Worm (Caenorhabditis elegans) whole organism, young adult: ENCODE measurements around the gene K03B4.6.

Experiments used
- B0019.2 ChIP-seq: fragments of 200-800 bp; sonication (Bioruptor generic); conservative IDR thresholded peaks from 2 replicates; pipeline ENCODE4 v1.3.6; 2022; ENCODE audit warnings: missing genetic modification reagents, missing genetic modification characterization, missing compliant biosample characterization
- B0035.1 ChIP-seq: sonication (generic microtip); optimal IDR thresholded peaks from 2 replicates; lab custom pipeline; 2016; ENCODE audit warnings: missing genetic modification characterization, mild to moderate bottlenecking, missing compliant biosample characterization, missing genotype, missing genetic modification reagents
- B0261.1 ChIP-seq: sonication (generic microtip); optimal IDR thresholded peaks from 2 replicates; lab custom pipeline; 2016; ENCODE audit warnings: mild to moderate bottlenecking, missing genetic modification characterization, moderate library complexity, missing compliant biosample characterization
- F22D6.2 ChIP-seq: sonication (generic microtip); optimal IDR thresholded peaks from 2 replicates; lab custom pipeline; 2016; ENCODE audit warnings: mild to moderate bottlenecking, missing genetic modification characterization, missing compliant biosample characterization
- F23B12.7 ChIP-seq: sonication (generic microtip); optimal IDR thresholded peaks from 2 replicates; lab custom pipeline; 2017; ENCODE audit warnings: missing genetic modification characterization, mild to moderate bottlenecking, missing compliant biosample characterization, antibody characterized with exemption, moderate library complexity; ENCODE audit not compliant: insufficient read depth
- F33H1.4 ChIP-seq: fragments of 200-800 bp; sonication (Bioruptor generic); IDR thresholded peaks from 2 replicates; pipeline ENCODE4 v1.3.6; 2022; ENCODE audit warnings: missing genetic modification reagents, missing genetic modification characterization, missing compliant biosample characterization
- F57A8.1 ChIP-seq: fragments of 200-800 bp; sonication (Bioruptor generic); optimal IDR thresholded peaks from 2 replicates; lab custom pipeline; 2018; ENCODE audit warnings: mild to moderate bottlenecking, missing genetic modification characterization, moderate library complexity, missing compliant biosample characterization
- Y79H2A.3 ChIP-seq: fragments of 200-800 bp; sonication (Bioruptor generic); conservative IDR thresholded peaks from 2 replicates; pipeline ENCODE4 v1.3.6; 2022; ENCODE audit warnings: missing genetic modification reagents, missing genetic modification characterization, missing compliant biosample characterization
- Y95B8A.8 ChIP-seq: fragments of 200-800 bp; sonication (Bioruptor generic); IDR thresholded peaks from 2 replicates; pipeline ENCODE4 v1.3.6; 2022; ENCODE audit warnings: missing genetic modification reagents, missing genetic modification characterization, missing compliant biosample characterization
- ama-1 ChIP-seq, 3 experiments: fragments of 150-350 bp in 1 of 3; sonication (generic microtip) in 2 of 3; optimal IDR thresholded peaks; 2 replicates each; lab custom pipeline; 2014 to 2018; ENCODE audit warnings: missing biosample characterization in 2 of 3, missing genetic modification characterization in 2 of 3, missing genetic modification reagents in 2 of 3
- atf-7 ChIP-seq: sonication (generic microtip); optimal IDR thresholded peaks from 2 replicates; lab custom pipeline; 2017; ENCODE audit warnings: mild to moderate bottlenecking, missing genetic modification characterization, missing compliant biosample characterization
- attf-6 ChIP-seq: fragments of 200-800 bp; sonication (Bioruptor generic); IDR thresholded peaks from 2 replicates; pipeline ENCODE4 v1.3.6; 2022; ENCODE audit warnings: missing genetic modification reagents, missing genetic modification characterization, missing compliant biosample characterization
- bed-1 ChIP-seq: fragments of 200-800 bp; sonication (Bioruptor generic); IDR thresholded peaks from 2 replicates; pipeline ENCODE4 v1.3.6; 2022; ENCODE audit warnings: missing genetic modification reagents, missing genetic modification characterization, missing compliant biosample characterization
- ceh-100 ChIP-seq: fragments of 200-800 bp; sonication (Bioruptor generic); IDR thresholded peaks from 2 replicates; pipeline ENCODE4 v1.3.6; 2022; ENCODE audit warnings: missing genetic modification reagents, missing genetic modification characterization, missing compliant biosample characterization
- ceh-27 ChIP-seq: fragments of 200-800 bp; sonication (Bioruptor generic); optimal IDR thresholded peaks from 2 replicates; lab custom pipeline; 2018; ENCODE audit warnings: mild to moderate bottlenecking, missing genetic modification characterization, moderate library complexity, missing compliant biosample characterization
- chd-7 ChIP-seq: sonication (generic microtip); optimal IDR thresholded peaks from 2 replicates; lab custom pipeline; 2016; ENCODE audit warnings: mild to moderate bottlenecking, missing genetic modification characterization, moderate library complexity, missing compliant biosample characterization
- dpl-1 ChIP-seq: fragments of 150-350 bp; optimal IDR thresholded peaks from 2 replicates; lab custom pipeline; 2014; ENCODE audit warnings: missing biosample characterization, missing genetic modification reagents, missing genetic modification characterization
- egl-18 ChIP-seq: fragments of 200-800 bp; sonication (Bioruptor generic); IDR thresholded peaks from 2 replicates; pipeline ENCODE4 v1.3.6; 2022; ENCODE audit warnings: missing genetic modification reagents, missing genetic modification characterization, missing compliant biosample characterization
- egl-44 ChIP-seq: fragments of 200-800 bp; sonication (Bioruptor generic); IDR thresholded peaks from 2 replicates; pipeline ENCODE4 v1.3.6; 2022; ENCODE audit warnings: missing genetic modification reagents, missing genetic modification characterization, missing compliant biosample characterization
- ekl-4 ChIP-seq: fragments of 200-800 bp; sonication (Bioruptor generic); IDR thresholded peaks from 2 replicates; pipeline ENCODE4 v1.3.6; 2022; ENCODE audit warnings: missing genetic modification reagents, missing genetic modification characterization, missing compliant biosample characterization
- ets-4 ChIP-seq: fragments of 200-800 bp; sonication (Bioruptor generic); optimal IDR thresholded peaks from 2 replicates; lab custom pipeline; 2018; ENCODE audit warnings: mild to moderate bottlenecking, missing genetic modification characterization, missing compliant biosample characterization
- gei-17 ChIP-seq: fragments of 200-800 bp; sonication (Bioruptor generic); optimal IDR thresholded peaks from 2 replicates; lab custom pipeline; 2018; ENCODE audit warnings: mild to moderate bottlenecking, missing genetic modification characterization, missing compliant biosample characterization
- him-1 ChIP-seq: sonication (generic microtip); optimal IDR thresholded peaks from 2 replicates; lab custom pipeline; 2016; ENCODE audit warnings: missing genotype, missing genetic modification reagents, missing genetic modification characterization, missing compliant biosample characterization
- hmg-1.2 ChIP-seq: fragments of 200-800 bp; sonication (Bioruptor generic); IDR thresholded peaks from 2 replicates; pipeline ENCODE4 v1.3.6; 2022; ENCODE audit warnings: missing genetic modification reagents, missing genetic modification characterization, missing compliant biosample characterization
- hsf-1 ChIP-seq: fragments of 200-800 bp; sonication (Bioruptor generic); IDR thresholded peaks from 2 replicates; pipeline ENCODE4 v1.3.6; 2022; ENCODE audit warnings: missing genetic modification reagents, missing genetic modification characterization, missing compliant biosample characterization
- lin-35 ChIP-seq, 3 experiments: fragments of 150-350 bp in 2 of 3; sonication (generic microtip) in 1 of 3; optimal IDR thresholded peaks; 2 replicates each; lab custom pipeline; 2014 to 2018; ENCODE audit warnings: missing biosample characterization in 3 of 3, missing genetic modification characterization in 3 of 3, missing genetic modification reagents in 3 of 3
- lir-1 ChIP-seq: fragments of 200-800 bp; sonication (Bioruptor generic); conservative IDR thresholded peaks from 2 replicates; pipeline ENCODE4 v1.3.6; 2022; ENCODE audit warnings: missing genetic modification reagents, missing genetic modification characterization, missing compliant biosample characterization
- lsl-1 ChIP-seq: fragments of 200-800 bp; sonication (Bioruptor generic); optimal IDR thresholded peaks from 2 replicates; lab custom pipeline; 2018; ENCODE audit warnings: mild to moderate bottlenecking, missing genetic modification characterization, moderate library complexity, missing compliant biosample characterization
- madf-3 ChIP-seq: fragments of 200-800 bp; sonication (Bioruptor generic); IDR thresholded peaks from 2 replicates; pipeline ENCODE4 v1.3.6; 2022; ENCODE audit warnings: missing genetic modification reagents, missing genetic modification characterization, missing compliant biosample characterization
- madf-6 ChIP-seq: fragments of 200-800 bp; sonication (Bioruptor generic); IDR thresholded peaks from 2 replicates; pipeline ENCODE4 v1.3.6; 2022; ENCODE audit warnings: missing genetic modification reagents, missing genetic modification characterization, missing compliant biosample characterization
- mcd-1 ChIP-seq: fragments of 200-800 bp; sonication (Bioruptor generic); IDR thresholded peaks from 2 replicates; pipeline ENCODE4 v1.3.6; 2022; ENCODE audit warnings: missing genetic modification reagents, missing genetic modification characterization, missing compliant biosample characterization
- mxl-1 ChIP-seq: sonication (generic microtip); optimal IDR thresholded peaks from 2 replicates; lab custom pipeline; 2016; ENCODE audit warnings: missing genetic modification characterization, missing compliant biosample characterization
- nfya-1 ChIP-seq: sonication (generic microtip); optimal IDR thresholded peaks from 2 replicates; lab custom pipeline; 2017; ENCODE audit warnings: antibody characterized with exemption, missing compliant biosample characterization, missing genetic modification characterization, borderline replicate concordance; ENCODE audit not compliant: insufficient read depth
- nfya-2 ChIP-seq: fragments of 200-800 bp; sonication (Bioruptor generic); IDR thresholded peaks from 2 replicates; pipeline ENCODE4 v1.3.6; 2022; ENCODE audit warnings: missing genetic modification reagents, missing genetic modification characterization, missing compliant biosample characterization
- nhr-120 ChIP-seq: fragments of 200-800 bp; sonication (Bioruptor generic); IDR thresholded peaks from 2 replicates; pipeline ENCODE4 v1.3.6; 2022; ENCODE audit warnings: missing genetic modification characterization, missing compliant biosample characterization
- pbrm-1 ChIP-seq: fragments of 200-800 bp; sonication (Bioruptor generic); IDR thresholded peaks from 2 replicates; pipeline ENCODE4 v1.3.6; 2022; ENCODE audit warnings: missing genetic modification reagents, missing genetic modification characterization, missing compliant biosample characterization
- rec-8 ChIP-seq, 2 experiments: sonication (generic microtip); optimal IDR thresholded peaks; 2 replicates each; lab custom pipeline; 2016; ENCODE audit warnings: mild to moderate bottlenecking in 2 of 2, missing genetic modification characterization in 2 of 2, missing genetic modification reagents in 2 of 2, missing genotype in 2 of 2, missing biosample characterization in 1 of 2, missing compliant biosample characterization in 1 of 2, moderate library complexity in 1 of 2
- sea-2 ChIP-seq: fragments of 200-800 bp; sonication (Bioruptor generic); IDR thresholded peaks from 2 replicates; pipeline ENCODE4 v1.3.6; 2022; ENCODE audit warnings: missing genetic modification characterization, missing compliant biosample characterization
- snpc-1.1 ChIP-seq: sonication (generic microtip); optimal IDR thresholded peaks from 2 replicates; lab custom pipeline; 2017; ENCODE audit warnings: missing genetic modification characterization, mild to moderate bottlenecking, missing compliant biosample characterization, antibody characterized with exemption, moderate library complexity, missing genotype, missing genetic modification reagents; ENCODE audit not compliant: insufficient read depth
- snpc-1.3 ChIP-seq: sonication (generic microtip); optimal IDR thresholded peaks from 2 replicates; lab custom pipeline; 2017; ENCODE audit warnings: missing genetic modification characterization, mild to moderate bottlenecking, missing compliant biosample characterization, antibody characterized with exemption, moderate library complexity, missing genotype, missing genetic modification reagents; ENCODE audit not compliant: insufficient read depth
- tbx-9 ChIP-seq: sonication (generic microtip); optimal IDR thresholded peaks from 2 replicates; lab custom pipeline; 2016; ENCODE audit warnings: borderline replicate concordance, missing genetic modification characterization, inconsistent platforms, missing compliant biosample characterization
- tlf-1 ChIP-seq: fragments of 200-800 bp; sonication (Bioruptor generic); optimal IDR thresholded peaks from 2 replicates; lab custom pipeline; 2018; ENCODE audit warnings: mild to moderate bottlenecking, missing genetic modification characterization, missing compliant biosample characterization
- unc-62 ChIP-seq: fragments of 150-350 bp; optimal IDR thresholded peaks from 2 replicates; lab custom pipeline; 2014; ENCODE audit warnings: missing biosample characterization, missing genetic modification reagents, missing genetic modification characterization
- zfh-2 ChIP-seq: fragments of 200-800 bp; sonication (Bioruptor generic); conservative IDR thresholded peaks from 2 replicates; pipeline ENCODE4 v1.3.6; 2022; ENCODE audit warnings: missing genetic modification reagents, missing genetic modification characterization, missing compliant biosample characterization
- zim-3 ChIP-seq: sonication (generic microtip); optimal IDR thresholded peaks from 2 replicates; lab custom pipeline; 2017; ENCODE audit warnings: mild to moderate bottlenecking, missing genetic modification characterization, moderate library complexity, missing compliant biosample characterization
- ztf-22 ChIP-seq: fragments of 200-800 bp; sonication (Bioruptor generic); optimal IDR thresholded peaks from 2 replicates; lab custom pipeline; 2018; ENCODE audit warnings: mild to moderate bottlenecking, missing genetic modification characterization, moderate library complexity, missing compliant biosample characterization

The K03B4.6 gene

DNA sequence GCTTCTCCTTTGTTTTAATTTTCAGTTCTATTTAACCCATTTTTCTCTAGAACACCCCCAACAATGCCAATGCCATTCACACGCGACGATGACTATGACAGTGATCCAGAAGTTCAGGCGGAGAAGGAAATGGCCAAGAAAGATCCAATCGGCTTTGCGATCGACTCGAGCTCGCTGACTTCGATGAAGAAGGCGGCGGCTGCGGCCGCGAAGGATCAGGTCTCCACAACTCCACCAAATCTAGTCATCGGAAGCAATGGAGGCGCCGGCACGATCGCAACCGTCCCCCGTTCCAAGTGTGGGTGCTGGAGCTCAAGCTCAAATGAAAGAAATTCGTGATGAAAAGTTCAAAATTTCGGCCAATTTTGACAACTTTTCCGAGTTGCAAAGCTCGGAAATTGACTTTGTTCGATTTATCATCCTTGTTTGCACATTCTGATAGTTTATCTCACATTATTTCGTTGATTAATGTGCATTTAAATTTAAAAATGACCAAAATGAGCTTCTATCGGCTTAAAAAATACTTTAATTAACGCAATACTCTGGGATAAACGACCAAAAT, 12.0 kb upstream of the K03B4.6 start, which contains the start of gene K03B4.2:
TSS of gene K03B4.2 (plus strand) at position 51 of the 562 bp plus-strand sequence.
- TF ChIP-seq nhr-120 (GFP tag; lab: Robert Waterston, UW) (no peak), gei-17 (GFP tag; lab: Kevin White, UChicago) (no peak), madf-3 (GFP tag; lab: Robert Waterston, UW) (peak; percentile 38; the same call in 1 of the 2 replicates), dpl-1 (GFP tag; lab: Kevin White, UChicago) (no peak), Y95B8A.8 (GFP tag; lab: Robert Waterston, UW) (no peak), tbx-9 (tag; lab: Kevin White, UChicago) (no peak), ceh-100 (GFP tag; lab: Robert Waterston, UW) (no peak), snpc-1.3 (tag; lab: Kevin White, UChicago) (no peak), mxl-1 (no peak), lsl-1 (no peak), lin-35 (GFP tag; optimal IDR thresholded peaks at IDR 0.05; lab: Kevin White, UChicago) (peak in 1 of 3 experiments; percentile 15), zim-3 (tag; lab: Kevin White, UChicago) (peak; percentile 11), ets-4 (no peak), rec-8 (tag; optimal IDR thresholded peaks at IDR 0.05; lab: Kevin White, UChicago) (no peak), ekl-4 (GFP tag; lab: Robert Waterston, UW) (no peak), unc-62 (GFP tag; lab: Kevin White, UChicago) (no peak), tlf-1 (GFP tag; lab: Kevin White, UChicago) (no peak), madf-6 (GFP tag; lab: Robert Waterston, UW) (peak; percentile 34), atf-7 (no peak), bed-1 (GFP tag; lab: Robert Waterston, UW) (no peak), B0035.1 (tag; lab: Kevin White, UChicago) (no peak), Y79H2A.3 (GFP tag; lab: Robert Waterston, UW) (peak; percentile 67; the same call in 1 of the 2 replicates), attf-6 (GFP tag; lab: Robert Waterston, UW) (no peak), F23B12.7 (no peak), egl-44 (GFP tag; lab: Robert Waterston, UW) (no peak), B0019.2 (no peak), egl-18 (GFP tag; lab: Robert Waterston, UW) (0 out of 2 replicates have a peak, but pooled peaks have one; percentile 19), F57A8.1 (GFP tag; lab: Kevin White, UChicago) (no peak), lir-1 (GFP tag; lab: Robert Waterston, UW) (no peak), zfh-2 (GFP tag; lab: Robert Waterston, UW) (peak; percentile 64), chd-7 (tag; lab: Kevin White, UChicago) (no peak), him-1 (tag; lab: Kevin White, UChicago) (no peak), ceh-27 (no peak), hmg-1.2 (no peak), F22D6.2 (tag; lab: Kevin White, UChicago) (no peak), snpc-1.1 (no peak), ztf-22 (no peak), nfya-2 (GFP tag; lab: Robert Waterston, UW) (no peak), nfya-1 (tag; lab: Kevin White, UChicago) (no peak), pbrm-1 (GFP tag; lab: Robert Waterston, UW) (0 out of 2 replicates have a peak, but pooled peaks have one; percentile 14), hsf-1 (no peak), F33H1.4 (no peak), mcd-1 (GFP tag; lab: Robert Waterston, UW) (peak; percentile 43; the same call in 1 of the 2 replicates), ama-1 (optimal IDR thresholded peaks at IDR 0.05; lab: Kevin White, UChicago) (peak; percentile 59), ama-1 (GFP tag; optimal IDR thresholded peaks at IDR 0.05; lab: Kevin White, UChicago) (no peak), sea-2 (GFP tag; lab: Robert Waterston, UW) (no peak), B0261.1 (tag; lab: Kevin White, UChicago) (no peak)
